Worm (Caenorhabditis elegans): ENCODE results near the gene fut-2.
"Not testable (repeated sequence)": the region's sequence is repeated elsewhere in the genome, so short reads cannot be mapped to it uniquely, and the experiment has no call there.

Gene fut-2

DNA sequence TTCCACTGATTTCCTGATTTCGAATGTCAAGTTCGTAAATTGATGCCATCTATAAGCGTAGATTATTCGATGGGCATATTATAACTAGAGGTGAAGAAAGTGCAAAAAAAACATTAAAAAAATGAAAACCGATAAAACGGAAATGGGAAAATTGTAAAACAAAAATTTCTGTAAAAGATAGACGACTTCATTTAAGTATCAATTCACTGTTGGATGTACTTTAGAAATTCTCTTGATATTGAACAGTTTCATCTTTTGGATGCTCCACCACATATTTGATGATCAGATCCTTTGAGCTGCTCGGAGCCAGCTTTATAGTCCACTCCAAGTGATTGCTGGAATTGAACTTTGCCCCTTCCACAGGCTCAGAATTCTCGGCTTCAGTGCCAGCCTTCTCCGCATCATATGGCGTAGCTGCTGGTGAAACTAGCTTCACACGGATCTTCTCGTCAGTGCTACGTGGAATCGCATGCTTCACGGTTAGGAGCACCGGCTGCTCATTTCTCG is 26.9 kb upstream of the fut-2 start, which contains the start of gene ZK1055.6:
Gene ZK1055.6 (minus strand): TSS at position 51 of the 507 bp plus-strand sequence.
- TF ChIP-seq med-1 (GFP tag; optimal IDR thresholded peaks at IDR 0.05; ENCODE audit: insufficient read depth) (no peak), flt-1 (GFP tag; IDR thresholded peaks at IDR 0.05) (no peak), tab-1 (GFP tag; IDR thresholded peaks at IDR 0.05) (no peak), ztf-29 (GFP tag; IDR thresholded peaks at IDR 0.05) (no peak), cog-1 (tag; optimal IDR thresholded peaks at IDR 0.05) (no peak), klf-2 (GFP tag; conservative IDR thresholded peaks at IDR 0.05) (no peak)

DNA sequence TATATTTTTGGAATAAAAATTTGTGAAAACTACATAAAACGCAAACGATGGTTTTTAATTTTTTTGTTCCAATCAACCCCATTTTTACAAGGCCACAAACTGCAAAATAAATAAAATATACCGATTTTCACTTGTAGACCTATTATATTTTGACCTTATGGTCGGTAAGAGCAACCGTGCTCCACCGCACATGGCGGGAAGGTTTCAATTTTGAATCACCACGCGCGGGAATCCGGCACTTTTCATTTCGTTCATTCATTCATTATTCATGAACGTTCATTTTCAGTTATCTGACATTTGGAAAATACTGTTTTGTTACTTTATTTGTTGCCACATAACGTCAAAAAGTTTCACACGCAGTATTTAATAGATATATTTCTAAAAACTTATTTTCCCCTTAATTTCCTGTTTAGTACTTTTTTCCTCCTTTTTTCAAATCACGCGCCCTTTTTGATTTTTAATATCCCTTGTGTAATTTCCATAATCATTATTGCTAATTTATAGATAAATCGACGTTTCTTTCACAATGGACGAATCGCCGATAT is 18.1 kb upstream of the fut-2 start, which contains the start of gene hcp-1:
Gene hcp-1 (plus strand): TSS at position 495 of the 545 bp plus-strand sequence.
- TF ChIP-seq ref-1 (GFP tag; conservative IDR thresholded peaks at IDR 0.05) = no peak
- TF ChIP-seq flt-1 (GFP tag; IDR thresholded peaks at IDR 0.05) = no peak
- no peak for TF ChIP-seq T22C8.4 (GFP tag; IDR thresholded peaks at IDR 0.05)
- TF ChIP-seq med-1 (GFP tag; optimal IDR thresholded peaks at IDR 0.05; ENCODE audit: insufficient read depth) = no peak
- no peak for TF ChIP-seq ztf-29 (GFP tag; IDR thresholded peaks at IDR 0.05)
- TF ChIP-seq ztf-23 (GFP tag; IDR thresholded peaks at IDR 0.05) = no peak
- no peak for TF ChIP-seq tab-1 (GFP tag; IDR thresholded peaks at IDR 0.05)
- TF ChIP-seq klf-2 (GFP tag; conservative IDR thresholded peaks at IDR 0.05) = no peak
- TF ChIP-seq cog-1 (tag; optimal IDR thresholded peaks at IDR 0.05) = no peak

DNA sequence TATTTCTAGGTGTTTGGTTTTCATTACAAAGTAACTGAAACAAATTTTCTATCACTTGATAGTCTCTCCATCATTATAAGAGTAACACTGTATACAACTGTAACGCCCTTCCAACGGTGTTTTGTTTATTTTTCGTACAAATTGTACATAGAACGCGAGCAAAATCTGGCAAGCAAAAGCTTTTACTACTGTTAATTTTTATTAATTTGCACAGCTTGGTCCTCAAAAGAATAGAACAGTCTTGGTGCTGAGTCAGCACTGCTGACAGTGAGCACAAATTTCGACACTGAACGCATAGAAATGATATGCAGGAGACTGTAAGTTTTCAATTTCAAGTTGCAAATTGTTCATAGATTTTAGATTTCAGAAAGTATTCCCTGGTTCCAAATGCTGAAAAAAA is 14.6 kb upstream of the fut-2 start, which contains the start of gene ZK1055.2:
Gene ZK1055.2 (plus strand): TSS at position 301 of the 400 bp plus-strand sequence.
- TF ChIP-seq flt-1 (GFP tag; IDR thresholded peaks at IDR 0.05) = no peak
- no peak for TF ChIP-seq ztf-29 (GFP tag; IDR thresholded peaks at IDR 0.05)
- TF ChIP-seq klf-2 (GFP tag; conservative IDR thresholded peaks at IDR 0.05) = no peak
- no peak for TF ChIP-seq ztf-23 (GFP tag; IDR thresholded peaks at IDR 0.05)
- TF ChIP-seq T22C8.4 (GFP tag; IDR thresholded peaks at IDR 0.05) = no peak
- TF ChIP-seq cog-1 (tag; optimal IDR thresholded peaks at IDR 0.05) = no peak
- TF ChIP-seq tab-1 (GFP tag; IDR thresholded peaks at IDR 0.05) = no peak

DNA sequence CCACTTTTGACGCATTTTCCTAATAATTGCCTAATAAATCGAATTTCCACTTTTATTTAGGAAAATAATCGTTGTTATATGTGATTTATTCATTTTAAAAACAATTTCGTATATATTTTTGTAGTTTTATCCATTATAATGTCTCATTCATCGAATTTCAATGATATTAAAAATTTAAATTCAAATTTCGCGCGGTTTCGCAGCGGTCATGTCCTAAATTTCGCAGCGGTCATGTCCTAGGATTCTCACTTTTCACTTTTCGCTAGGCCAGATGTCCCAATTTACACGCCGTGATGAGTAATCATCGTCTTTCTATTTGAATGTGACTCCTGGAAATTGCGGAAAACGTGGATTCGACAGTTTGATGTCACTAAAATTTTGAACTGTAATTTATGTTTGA is 6.1 kb upstream of the fut-2 start, which contains the start of gene ZK1055.4:
Gene ZK1055.4 (plus strand): TSS at position 301 of the 400 bp plus-strand sequence.
- TF ChIP-seq T22C8.4 (GFP tag; IDR thresholded peaks at IDR 0.05); med-1 (GFP tag; optimal IDR thresholded peaks at IDR 0.05; ENCODE audit: insufficient read depth); ztf-23 (GFP tag; IDR thresholded peaks at IDR 0.05): not testable (repeated sequence)

DNA sequence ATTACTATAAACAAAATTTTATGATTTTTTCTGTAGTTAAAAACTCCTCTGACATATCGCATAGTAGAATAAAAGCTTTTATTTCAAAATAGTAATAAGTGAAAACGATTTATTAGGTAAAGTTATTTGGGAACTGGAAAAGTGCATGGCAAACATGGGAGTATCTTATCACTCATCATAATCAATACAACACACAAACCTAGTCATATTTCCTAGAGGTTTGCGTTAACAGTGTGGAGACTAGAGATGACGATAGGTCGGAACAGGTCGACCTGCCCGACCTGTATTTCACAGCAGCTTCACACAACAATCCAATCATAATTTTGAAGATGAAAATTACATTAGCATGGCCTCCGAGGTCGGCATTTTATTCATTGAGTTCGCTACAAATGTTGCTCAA is 4.3 kb upstream of the fut-2 start, which contains the start of gene EGAP9.3:
Gene EGAP9.3 (minus strand): TSS at position 131 of the 400 bp plus-strand sequence.
- TF ChIP-seq tab-1 (GFP tag; IDR thresholded peaks at IDR 0.05) (no peak), T22C8.4 (GFP tag; IDR thresholded peaks at IDR 0.05) (no peak), med-1 (GFP tag; optimal IDR thresholded peaks at IDR 0.05; ENCODE audit: insufficient read depth) (no peak), ztf-29 (GFP tag; IDR thresholded peaks at IDR 0.05) (no peak), cog-1 (tag; optimal IDR thresholded peaks at IDR 0.05) (no peak), ref-1 (GFP tag; conservative IDR thresholded peaks at IDR 0.05) (no peak), ztf-23 (GFP tag; IDR thresholded peaks at IDR 0.05) (no peak), klf-2 (GFP tag; conservative IDR thresholded peaks at IDR 0.05) (no peak), flt-1 (GFP tag; IDR thresholded peaks at IDR 0.05) (no peak)

DNA sequence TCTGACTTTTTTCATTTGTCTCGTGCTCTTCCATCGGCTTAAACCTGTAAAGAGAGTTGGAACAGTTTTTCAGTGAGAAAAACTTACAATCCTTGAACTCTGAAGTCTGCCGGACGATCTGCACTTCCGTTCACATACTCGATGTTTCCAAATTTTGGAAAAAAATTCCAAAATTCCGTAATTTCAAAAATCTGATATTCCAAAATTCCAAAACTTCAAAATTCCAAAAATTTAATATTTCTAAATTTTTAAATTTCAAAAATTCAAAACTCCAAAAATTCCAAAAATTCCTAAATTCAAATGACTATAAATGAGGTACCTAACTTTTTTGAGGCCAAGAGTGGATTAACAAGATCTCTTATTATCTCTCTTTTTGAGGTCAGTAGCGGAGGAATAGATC is 877 bp upstream of the fut-2 start, which contains the start of gene EGAP9.4:
Gene EGAP9.4 (plus strand): TSS at position 301 of the 400 bp plus-strand sequence.
- TF ChIP-seq klf-2 (GFP tag; conservative IDR thresholded peaks at IDR 0.05) (no peak), ztf-29 (GFP tag; IDR thresholded peaks at IDR 0.05) (no peak), ztf-23 (GFP tag; IDR thresholded peaks at IDR 0.05) (no peak), ref-1 (GFP tag; conservative IDR thresholded peaks at IDR 0.05) (no peak), T22C8.4 (GFP tag; IDR thresholded peaks at IDR 0.05) (no peak), flt-1 (GFP tag; IDR thresholded peaks at IDR 0.05) (no peak), tab-1 (GFP tag; IDR thresholded peaks at IDR 0.05) (no peak), med-1 (GFP tag; optimal IDR thresholded peaks at IDR 0.05; ENCODE audit: insufficient read depth) (no peak), cog-1 (tag; optimal IDR thresholded peaks at IDR 0.05) (no peak)

DNA sequence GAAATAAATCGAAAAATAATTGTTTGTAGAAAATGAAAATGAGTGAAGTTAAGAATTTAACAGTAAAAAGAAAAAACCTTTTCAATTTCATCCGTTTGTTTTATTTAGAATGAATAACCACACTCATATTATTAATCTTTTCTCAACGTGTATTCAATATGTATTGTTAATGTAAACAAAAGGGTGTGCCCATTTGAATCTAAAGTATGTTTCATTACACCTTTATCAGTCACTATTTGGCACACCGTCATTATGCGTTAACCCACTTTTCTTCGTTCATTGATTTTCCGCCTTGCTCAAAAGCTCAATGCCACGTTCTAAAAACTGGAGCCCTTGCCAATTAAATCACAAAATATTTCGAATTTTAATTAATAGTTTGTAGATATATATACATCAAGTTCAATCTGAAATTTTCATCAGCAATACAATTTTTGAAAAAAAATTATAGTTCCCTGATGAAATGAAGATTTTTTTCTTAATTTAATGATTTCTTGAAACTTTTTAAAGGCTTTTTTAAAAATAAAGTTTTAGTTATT is 9.8 kb downstream of the fut-2 start, which contains the start of gene K04A8.1:
Gene K04A8.1 (plus strand): TSS at position 486 of the 536 bp plus-strand sequence.
- TF ChIP-seq ztf-23 (GFP tag; IDR thresholded peaks at IDR 0.05) (no peak), klf-2 (GFP tag; conservative IDR thresholded peaks at IDR 0.05) (no peak), ztf-29 (GFP tag; IDR thresholded peaks at IDR 0.05) (no peak)

DNA sequence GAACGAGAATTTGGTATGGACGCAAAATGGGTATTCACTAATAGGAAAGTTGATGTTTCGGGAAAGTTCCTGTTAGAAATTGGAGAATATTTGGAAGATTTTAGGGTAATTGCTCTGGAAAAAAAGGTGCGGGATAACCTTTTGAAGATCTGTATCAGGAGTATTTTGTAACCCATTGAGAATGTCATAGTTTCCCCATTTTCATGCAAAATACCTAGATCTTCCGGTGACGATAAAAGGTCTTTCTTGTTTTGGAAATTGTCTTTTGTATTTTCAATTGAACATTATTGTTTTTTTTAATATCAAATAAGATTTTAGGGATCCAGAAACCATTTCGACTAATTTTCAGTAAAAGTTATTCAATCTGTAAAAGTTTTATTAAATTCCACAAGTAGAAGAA is 14.1 kb downstream of the fut-2 start, which contains the start of gene spp-19:
Gene spp-19 (minus strand): TSS at position 101 of the 400 bp plus-strand sequence.
- TF ChIP-seq ref-1 (GFP tag; conservative IDR thresholded peaks at IDR 0.05) (no peak), ztf-29 (GFP tag; IDR thresholded peaks at IDR 0.05) (no peak), tab-1 (GFP tag; IDR thresholded peaks at IDR 0.05) (no peak), klf-2 (GFP tag; conservative IDR thresholded peaks at IDR 0.05) (no peak)

DNA sequence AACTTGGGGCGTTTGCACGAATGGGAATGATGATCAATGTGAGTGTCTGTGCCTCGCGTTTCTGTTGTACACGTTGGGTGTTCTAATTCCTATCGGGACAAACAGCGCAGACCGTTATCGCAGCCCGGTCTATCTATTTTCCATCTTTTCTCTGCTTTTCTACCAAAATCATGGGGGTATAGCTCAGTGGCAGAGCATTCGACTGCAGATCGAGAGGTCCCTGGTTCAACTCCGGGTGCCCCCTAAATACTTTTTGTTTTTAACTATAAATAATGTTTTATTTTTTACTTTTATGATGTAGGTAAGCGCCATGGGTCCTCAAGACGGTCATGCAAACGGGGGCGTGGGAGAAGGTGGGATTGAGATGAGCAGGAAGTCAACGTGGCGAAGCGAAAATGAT is 16.1 kb downstream of the fut-2 start:
- TF ChIP-seq med-1 (GFP tag; optimal IDR thresholded peaks at IDR 0.05; ENCODE audit: insufficient read depth) (no peak), ztf-29 (GFP tag; IDR thresholded peaks at IDR 0.05) (0 out of 2 replicates have a peak, but pooled peaks have one; percentile 12)

DNA sequence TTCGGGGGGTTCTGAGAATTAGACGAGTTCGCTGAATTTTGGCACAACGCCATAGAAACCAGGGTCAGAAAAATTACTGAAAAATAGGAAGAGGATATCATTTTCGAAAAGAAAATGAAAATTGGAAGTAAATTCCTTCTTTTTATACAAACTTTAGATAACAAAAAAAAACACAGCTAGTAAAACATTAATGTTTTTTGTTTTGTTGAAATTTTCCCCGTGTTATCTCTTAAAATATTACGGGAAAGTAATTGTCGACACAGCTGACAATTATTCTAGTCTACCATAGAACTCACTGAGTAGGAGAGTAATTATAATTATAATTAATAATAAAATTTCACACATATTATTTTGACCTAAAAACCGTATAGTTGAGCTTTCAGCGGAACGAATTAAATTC is 16.6 kb downstream of the fut-2 start, which contains the start of gene spp-26:
Gene spp-26 (minus strand): TSS at position 101 of the 400 bp plus-strand sequence.
- TF ChIP-seq ztf-23 (GFP tag; IDR thresholded peaks at IDR 0.05) (no peak), T22C8.4 (GFP tag; IDR thresholded peaks at IDR 0.05) (no peak), flt-1 (GFP tag; IDR thresholded peaks at IDR 0.05) (no peak)

Measured in whole organism, midembryonic.